Worm (Caenorhabditis elegans) whole organism, early embryonic: ENCODE results near the gene ubc-1.

Experiments
- aly-1 ChIP-seq: sonication (generic microtip); optimal IDR thresholded peaks from 2 replicates; lab custom pipeline; 2016; ENCODE audit warnings: missing genetic modification characterization, missing compliant biosample characterization
- ama-1 ChIP-seq: fragments of 150-350 bp; optimal IDR thresholded peaks from 2 replicates; lab custom pipeline; 2014
- flt-1 ChIP-seq: fragments of 200-800 bp; sonication (Bioruptor generic); IDR thresholded peaks from 2 replicates; pipeline ENCODE4 v1.3.6; 2022; ENCODE audit warnings: missing genetic modification characterization, missing compliant biosample characterization
- hmg-4 ChIP-seq: fragments of 200-800 bp; sonication (Bioruptor generic); optimal IDR thresholded peaks from 2 replicates; lab custom pipeline; 2018; ENCODE audit warnings: mild to moderate bottlenecking, missing genetic modification characterization, missing compliant biosample characterization
- hnd-1 ChIP-seq: sonication (generic microtip); optimal IDR thresholded peaks from 2 replicates; lab custom pipeline; 2016; ENCODE audit warnings: missing genetic modification characterization, missing compliant biosample characterization
- pes-1 ChIP-seq: fragments of 200-800 bp; sonication (Bioruptor generic); IDR thresholded peaks from 2 replicates; pipeline ENCODE4 v1.3.6; 2022; ENCODE audit warnings: missing genetic modification reagents, missing genetic modification characterization, missing compliant biosample characterization
- tbx-11 ChIP-seq: fragments of 200-800 bp; sonication (Bioruptor generic); IDR thresholded peaks from 2 replicates; pipeline ENCODE4 v1.3.6; 2022; ENCODE audit warnings: missing genetic modification characterization, missing compliant biosample characterization
- tbx-37 ChIP-seq: fragments of 200-800 bp; sonication (Bioruptor generic); conservative IDR thresholded peaks from 2 replicates; pipeline ENCODE4 v1.3.6; 2022; ENCODE audit warnings: missing genetic modification reagents, missing genetic modification characterization, missing compliant biosample characterization

- no peak for TF ChIP-seq hnd-1 (tag; lab: Kevin White, UChicago)
- no peak for TF ChIP-seq ama-1
- TF ChIP-seq aly-1 (tag; lab: Kevin White, UChicago) = no peak
- no peak for TF ChIP-seq flt-1 (GFP tag; lab: Robert Waterston, UW)
- no peak for TF ChIP-seq tbx-11 (GFP tag; lab: Robert Waterston, UW)
- no peak for TF ChIP-seq hmg-4 (GFP tag; lab: Kevin White, UChicago)
- no peak for TF ChIP-seq pes-1 (GFP tag; lab: Robert Waterston, UW)
- TF ChIP-seq tbx-37 (GFP tag; lab: Robert Waterston, UW) = no peak
Observed at ce11 chrIV:4085787-4086262, 17.0 kb upstream of the ubc-1 start, which contains the start of gene C35B1.2.
